Fruit fly (Drosophila melanogaster) whole organism, embryonic: ENCODE results near the gene CG3546.
A peak's percentile ranks its signal among the peaks of the same experiment; 100 is the strongest.

Experiments used
- Abd-B ChIP-seq: fragments of 200-800 bp; sonication (Bioruptor generic); optimal IDR thresholded peaks from 2 replicates; lab custom pipeline; 2018; ENCODE audit warnings: missing biosample characterization, mild to moderate bottlenecking, missing genetic modification characterization, moderate library complexity
- Awh ChIP-seq: fragments of 200-800 bp; sonication (Bioruptor generic); IDR thresholded peaks from 2 replicates; pipeline ENCODE4, ENCODE4 v1.3.6; 2022; ENCODE audit warnings: missing biosample characterization, missing genetic modification characterization
- Bdp1 ChIP-seq: fragments of 200-800 bp; sonication (Bioruptor generic); optimal IDR thresholded peaks from 3 replicates; lab custom pipeline; 2016; ENCODE audit warnings: missing biosample characterization, missing genetic modification characterization
- CG10462 ChIP-seq: fragments of 200-800 bp; sonication (Bioruptor generic); optimal IDR thresholded peaks from 2 replicates; lab custom pipeline; 2016; ENCODE audit warnings: missing biosample characterization, missing genetic modification characterization
- CG12071 ChIP-seq: fragments of 200-800 bp; sonication (Bioruptor generic); optimal IDR thresholded peaks from 3 replicates; lab custom pipeline; 2018; ENCODE audit warnings: missing biosample characterization, mild to moderate bottlenecking, missing genetic modification characterization
- CG12104 ChIP-seq: fragments of 200-800 bp; sonication (Bioruptor generic); optimal IDR thresholded peaks from 3 replicates; lab custom pipeline; 2016; ENCODE audit warnings: missing biosample characterization, missing genetic modification characterization
- CG13287 ChIP-seq: fragments of 200-800 bp; sonication (Bioruptor generic); IDR thresholded peaks from 2 replicates; pipeline ENCODE4 v1.3.6; 2022; ENCODE audit warnings: missing biosample characterization, missing genetic modification characterization; ENCODE audit not compliant: partially characterized antibody
- CG14860 ChIP-seq: fragments of 200-800 bp; sonication (Bioruptor generic); IDR thresholded peaks from 3 replicates; pipeline ENCODE4 v1.3.6; 2022; ENCODE audit warnings: missing biosample characterization, missing genetic modification characterization; ENCODE audit not compliant: partially characterized antibody
- CG14965 ChIP-seq: fragments of 200-800 bp; sonication (Bioruptor generic); optimal IDR thresholded peaks from 2 replicates; lab custom pipeline; 2016; ENCODE audit warnings: missing biosample characterization, missing genetic modification characterization, borderline replicate concordance
- CG15269 ChIP-seq: fragments of 200-800 bp; sonication (Bioruptor generic); optimal IDR thresholded peaks from 2 replicates; lab custom pipeline; 2018; ENCODE audit warnings: missing biosample characterization, mild to moderate bottlenecking, missing genetic modification characterization, moderate library complexity
- CG17186 ChIP-seq: fragments of 200-800 bp; sonication (Bioruptor generic); optimal IDR thresholded peaks from 3 replicates; lab custom pipeline; 2017; ENCODE audit warnings: missing biosample characterization, missing genetic modification reagents, missing genetic modification characterization
- CG17359 ChIP-seq: fragments of 200-800 bp; sonication (Bioruptor generic); optimal IDR thresholded peaks from 3 replicates; lab custom pipeline; 2018; ENCODE audit warnings: missing biosample characterization, mild to moderate bottlenecking, missing genetic modification characterization, moderate library complexity
- CG2116 ChIP-seq: fragments of 200-800 bp; sonication (Bioruptor generic); optimal IDR thresholded peaks from 3 replicates; lab custom pipeline; 2018; ENCODE audit warnings: missing biosample characterization, mild to moderate bottlenecking, missing genetic modification characterization
- CG3407 ChIP-seq: fragments of 200-800 bp; sonication (Bioruptor generic); optimal IDR thresholded peaks from 2 replicates; lab custom pipeline; 2018; ENCODE audit warnings: missing biosample characterization, mild to moderate bottlenecking, missing genetic modification characterization
- CG3838 ChIP-seq: fragments of 200-800 bp; sonication (Bioruptor generic); optimal IDR thresholded peaks from 3 replicates; lab custom pipeline; 2016; ENCODE audit warnings: missing biosample characterization, missing genetic modification characterization
- CG4282 ChIP-seq: fragments of 200-800 bp; sonication (Bioruptor generic); optimal IDR thresholded peaks from 2 replicates; lab custom pipeline; 2016; ENCODE audit warnings: missing biosample characterization, missing genetic modification characterization
- CG5953 ChIP-seq: fragments of 200-800 bp; sonication (Bioruptor generic); IDR thresholded peaks from 2 replicates; pipeline ENCODE4 v1.3.6; 2022; ENCODE audit warnings: missing biosample characterization, missing genetic modification characterization
- CG6254 ChIP-seq: fragments of 200-800 bp; sonication (Bioruptor generic); optimal IDR thresholded peaks from 3 replicates; lab custom pipeline; 2017; ENCODE audit warnings: mild to moderate bottlenecking, missing biosample characterization, missing genetic modification reagents, missing genetic modification characterization
- CG9727 ChIP-seq: fragments of 200-800 bp; sonication (Bioruptor generic); optimal IDR thresholded peaks from 3 replicates; lab custom pipeline; 2017; ENCODE audit warnings: missing biosample characterization, mild to moderate bottlenecking, missing genetic modification characterization
- CG9817 ChIP-seq: fragments of 200-800 bp; sonication (Bioruptor generic); optimal IDR thresholded peaks from 2 replicates; lab custom pipeline; 2018; ENCODE audit warnings: missing biosample characterization, mild to moderate bottlenecking, missing genetic modification characterization, moderate library complexity
- CrebB ChIP-seq: fragments of 200-800 bp; sonication (Bioruptor generic); optimal IDR thresholded peaks from 3 replicates; lab custom pipeline; 2018; ENCODE audit warnings: missing biosample characterization, mild to moderate bottlenecking, missing genetic modification characterization
- Dll ChIP-seq: fragments of 200-800 bp; sonication (Bioruptor generic); IDR thresholded peaks from 4 replicates; pipeline ENCODE4 v1.3.6; 2022; ENCODE audit warnings: missing biosample characterization, missing genetic modification characterization; ENCODE audit not compliant: partially characterized antibody
- Ets97D ChIP-seq: fragments of 200-800 bp; sonication (Bioruptor generic); optimal IDR thresholded peaks from 3 replicates; lab custom pipeline; 2016; ENCODE audit warnings: missing biosample characterization, missing genetic modification characterization
- Hr3 ChIP-seq: fragments of 200-800 bp; sonication (Bioruptor generic); optimal IDR thresholded peaks from 3 replicates; lab custom pipeline; 2016; ENCODE audit warnings: missing biosample characterization, missing genetic modification characterization
- MESR4 ChIP-seq: fragments of 200-800 bp; sonication (Bioruptor generic); optimal IDR thresholded peaks from 2 replicates; lab custom pipeline; 2018; ENCODE audit warnings: missing biosample characterization, mild to moderate bottlenecking, missing genetic modification characterization, moderate library complexity
- Mes4 ChIP-seq: fragments of 200-800 bp; sonication (Bioruptor generic); optimal IDR thresholded peaks from 2 replicates; lab custom pipeline; 2016; ENCODE audit warnings: missing biosample characterization, missing genetic modification characterization
- Myb ChIP-seq: fragments of 200-800 bp; sonication (Bioruptor generic); optimal IDR thresholded peaks from 2 replicates; lab custom pipeline; 2016; ENCODE audit warnings: missing biosample characterization, missing genetic modification characterization
- Nf-YA ChIP-seq: fragments of 200-800 bp; sonication (Bioruptor generic); IDR thresholded peaks from 2 replicates; pipeline ENCODE4 v1.3.6; 2022; ENCODE audit warnings: missing biosample characterization, missing genetic modification characterization
- Pdp1 ChIP-seq, 2 experiments: fragments of 200-800 bp; sonication (Bioruptor generic); optimal IDR thresholded peaks; 3 replicates each; lab custom pipeline; 2016; ENCODE audit warnings: missing biosample characterization in 2 of 2, missing genetic modification characterization in 2 of 2, mild to moderate bottlenecking in 1 of 2, moderate library complexity in 1 of 2
- Ptx1 ChIP-seq: fragments of 200-800 bp; sonication (Bioruptor generic); IDR thresholded peaks from 2 replicates; pipeline ENCODE4 v1.3.6; 2022; ENCODE audit warnings: missing biosample characterization, missing genetic modification characterization
- Scr ChIP-seq: fragments of 200-800 bp; sonication (Bioruptor generic); IDR thresholded peaks from 2 replicates; pipeline ENCODE4 v1.3.6; 2022; ENCODE audit warnings: missing biosample characterization, missing genetic modification characterization; ENCODE audit not compliant: partially characterized antibody
- Side ChIP-seq: fragments of 200-800 bp; sonication (Bioruptor generic); optimal IDR thresholded peaks from 2 replicates; lab custom pipeline; 2016; ENCODE audit warnings: missing biosample characterization, missing genetic modification characterization
- Six4 ChIP-seq: fragments of 200-800 bp; sonication (Bioruptor generic); optimal IDR thresholded peaks from 2 replicates; lab custom pipeline; 2016; ENCODE audit warnings: missing biosample characterization, missing genetic modification characterization
- Sry-δ ChIP-seq: fragments of 200-800 bp; sonication (Bioruptor generic); optimal IDR thresholded peaks from 2 replicates; lab custom pipeline; 2016; ENCODE audit warnings: missing biosample characterization, missing genetic modification characterization
- ase ChIP-seq: fragments of 200-800 bp; sonication (Bioruptor generic); IDR thresholded peaks from 3 replicates; pipeline ENCODE4 v1.3.6; 2022; ENCODE audit warnings: missing biosample characterization, missing genetic modification characterization
- cad ChIP-seq: fragments of >200 bp; optimal IDR thresholded peaks from 2 replicates; lab custom pipeline; 2017; ENCODE audit warnings: missing biosample characterization, missing genetic modification characterization
- chm ChIP-seq: fragments of 200-800 bp; sonication (Bioruptor generic); IDR thresholded peaks from 2 replicates; pipeline ENCODE4 v1.3.6; 2022; ENCODE audit warnings: missing biosample characterization, missing genetic modification characterization
- corto ChIP-seq: fragments of 200-800 bp; sonication (Bioruptor generic); optimal IDR thresholded peaks from 2 replicates; lab custom pipeline; 2016; ENCODE audit warnings: missing biosample characterization, mild to moderate bottlenecking, missing genetic modification characterization, moderate library complexity
- crol ChIP-seq: fragments of 200-800 bp; sonication (Bioruptor generic); IDR thresholded peaks from 2 replicates; pipeline ENCODE4 v1.3.6; 2022; ENCODE audit warnings: missing biosample characterization, missing genetic modification characterization
- dmrt99B ChIP-seq: fragments of 200-800 bp; sonication (Bioruptor generic); optimal IDR thresholded peaks from 2 replicates; lab custom pipeline; 2018; ENCODE audit warnings: missing biosample characterization, mild to moderate bottlenecking, missing genetic modification characterization, moderate library complexity
- fd96Cb ChIP-seq: fragments of 200-800 bp; sonication (Bioruptor generic); optimal IDR thresholded peaks from 2 replicates; lab custom pipeline; 2018; ENCODE audit warnings: missing biosample characterization, mild to moderate bottlenecking, missing genetic modification characterization, moderate library complexity
- fru ChIP-seq: fragments of >200 bp; optimal IDR thresholded peaks from 2 replicates; lab custom pipeline; 2017
- gsb ChIP-seq: fragments of 200-800 bp; sonication (Bioruptor generic); IDR thresholded peaks from 2 replicates; pipeline ENCODE4 v1.3.6; 2022; ENCODE audit warnings: missing biosample characterization, missing genetic modification characterization
- gt ChIP-seq: fragments of 200-800 bp; sonication (Bioruptor generic); IDR thresholded peaks from 2 replicates; pipeline ENCODE4 v1.3.6; 2022; ENCODE audit warnings: missing biosample characterization, missing genetic modification characterization
- ind ChIP-seq: fragments of 200-800 bp; sonication (Bioruptor generic); optimal IDR thresholded peaks from 3 replicates; lab custom pipeline; 2016; ENCODE audit warnings: missing biosample characterization, missing genetic modification characterization
- pho ChIP-seq: fragments of 200-800 bp; sonication (Bioruptor generic); optimal IDR thresholded peaks from 2 replicates; lab custom pipeline; 2016; ENCODE audit warnings: missing biosample characterization, missing genetic modification characterization
- pzg ChIP-seq: fragments of 200-800 bp; sonication (Bioruptor generic); optimal IDR thresholded peaks from 3 replicates; lab custom pipeline; 2018; ENCODE audit warnings: missing biosample characterization, mild to moderate bottlenecking, missing genetic modification characterization, moderate library complexity
- sens ChIP-seq: fragments of 200-800 bp; sonication (Bioruptor generic); peaks from one replicate; lab custom pipeline; 2016; ENCODE audit warnings: missing biosample characterization, missing genetic modification characterization
- usp ChIP-seq: fragments of >200 bp; optimal IDR thresholded peaks from 2 replicates; lab custom pipeline; 2017; ENCODE audit warnings: missing biosample characterization, missing genetic modification characterization
- wek ChIP-seq: fragments of 200-800 bp; sonication (Bioruptor generic); optimal IDR thresholded peaks from 3 replicates; lab custom pipeline; 2018; ENCODE audit warnings: missing biosample characterization, mild to moderate bottlenecking, missing genetic modification characterization, moderate library complexity
- yki ChIP-seq: fragments of >200 bp; optimal IDR thresholded peaks from 3 replicates; lab custom pipeline; 2018
- zfh2 ChIP-seq: fragments of 200-800 bp; sonication (Bioruptor generic); optimal IDR thresholded peaks from 2 replicates; lab custom pipeline; 2016; ENCODE audit warnings: missing biosample characterization, missing genetic modification characterization

CG3546 gene

DNA sequence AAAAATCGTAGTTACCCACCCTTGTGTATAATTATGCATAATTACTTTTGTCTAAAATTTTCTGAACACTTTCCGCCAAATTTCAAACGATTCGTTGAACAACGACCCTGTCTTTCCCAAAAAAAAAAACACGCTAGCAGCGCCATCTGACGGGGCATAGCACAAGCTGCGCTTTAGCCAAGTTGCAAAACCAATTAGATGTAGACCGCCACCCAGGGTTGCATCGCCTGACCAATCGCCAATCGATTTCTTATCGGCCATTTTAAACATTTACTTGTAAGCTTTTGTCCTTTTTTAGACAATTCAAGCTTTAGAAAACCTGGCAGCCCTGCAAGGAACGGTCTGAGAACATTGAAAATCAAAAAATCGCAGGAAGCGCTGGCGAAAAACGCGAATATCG lies 28.0 kb upstream of the CG3546 start, which contains the start of gene CG3556 (continued):
- TF ChIP-seq CG14965 (GFP tag; lab: Kevin White, UChicago) (peak; percentile 99), MESR4 (GFP tag; lab: Kevin White, UChicago) (no peak), Bdp1 (GFP tag; lab: Kevin White, UChicago) (peak; percentile 14), CG9727 (peak; percentile 48), corto (GFP tag; lab: Kevin White, UChicago) (no peak), CG5953 (GFP tag; lab: Robert Waterston, UW) (0 out of 2 replicates have a peak, but pooled peaks have one; percentile 33), sens (peak; percentile 26), CG13287 (GFP tag; lab: Robert Waterston, UW) (peak; percentile 78), CG10462 (GFP tag; lab: Kevin White, UChicago) (no peak), ase (peak; percentile 59; the same call in 2 of the 3 replicates), cad (GFP tag; lab: Kevin White, UChicago) (no peak), Side (GFP tag; lab: Kevin White, UChicago) (peak; percentile 50), Mes4 (GFP tag; lab: Kevin White, UChicago) (peak; percentile 40), CG12104 (GFP tag; lab: Kevin White, UChicago) (no peak), gsb (GFP tag; lab: Robert Waterston, UW) (no peak), fd96Cb (tag; lab: Kevin White, UChicago) (no peak), CrebB (tag; lab: Kevin White, UChicago) (no peak), usp (GFP tag; lab: Kevin White, UChicago) (no peak), Myb (GFP tag; lab: Kevin White, UChicago) (peak; percentile 77), CG17186 (GFP tag; lab: Kevin White, UChicago) (peak; percentile 19), CG15269 (tag; lab: Kevin White, UChicago) (no peak), Abd-B (GFP tag; lab: Kevin White, UChicago) (no peak), CG3838 (GFP tag; lab: Kevin White, UChicago) (no peak), crol (GFP tag; lab: Robert Waterston, UW) (no peak), fru (lab: Kevin White, UChicago) (no peak), Ets97D (GFP tag; lab: Kevin White, UChicago) (peak; percentile 88), CG3407 (GFP tag; lab: Kevin White, UChicago) (peak; percentile 34), CG4282 (peak; percentile 40), pho (GFP tag; lab: Kevin White, UChicago) (peak; percentile 46), CG17359 (peak; percentile 32), Nf-YA (no peak), dmrt99B (no peak), CG12071 (GFP tag; lab: Kevin White, UChicago) (no peak), Ptx1 (GFP tag; lab: Robert Waterston, UW) (peak; percentile 57), gt (GFP tag; lab: Robert Waterston, UW) (no peak)

DNA sequence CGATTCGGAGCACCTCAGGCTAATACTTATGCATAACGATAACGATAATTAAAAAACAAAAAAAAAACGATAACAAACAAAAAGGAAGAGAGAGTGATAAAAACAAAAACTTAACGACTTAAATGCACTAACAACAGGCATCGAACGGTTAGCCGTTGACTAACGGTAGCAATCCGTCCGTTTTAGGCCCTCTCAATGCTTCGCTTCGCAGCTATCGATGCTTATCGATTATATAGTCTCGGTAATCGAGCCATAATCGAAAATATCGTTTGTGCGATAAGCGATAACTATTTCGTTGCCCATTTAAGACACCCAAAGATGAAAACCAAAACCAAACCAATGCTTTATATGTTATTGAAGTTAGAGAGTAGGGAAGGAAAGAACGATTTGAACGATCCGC lies 23.9 kb upstream of the CG3546 start:
- TF ChIP-seq CG2116 (GFP tag; lab: Kevin White, UChicago) (no peak), wek (no peak), CG12071 (GFP tag; lab: Kevin White, UChicago) (no peak), Awh (GFP tag; lab: Robert Waterston, UW) (no peak), pzg (GFP tag; lab: Kevin White, UChicago) (no peak), ind (GFP tag; lab: Kevin White, UChicago) (no peak), zfh2 (GFP tag; lab: Kevin White, UChicago) (no peak), Sry-δ (GFP tag; lab: Kevin White, UChicago) (peak; percentile 20), CG14860 (GFP tag; lab: Robert Waterston, UW) (peak; percentile 70), Pdp1 (GFP tag; optimal IDR thresholded peaks at IDR 0.05; lab: Kevin White, UChicago) (no peak), CG9817 (tag; lab: Kevin White, UChicago) (no peak), yki (lab: Kevin White, UChicago) (no peak), Dll (GFP tag; lab: Robert Waterston, UW) (peak; percentile 70; the same call in 3 of the 4 replicates), Hr3 (GFP tag; lab: Kevin White, UChicago) (no peak), Six4 (GFP tag; lab: Kevin White, UChicago) (no peak), chm (no peak), pho (GFP tag; lab: Kevin White, UChicago) (no peak), Scr (peak; percentile 65), CG6254 (GFP tag; lab: Kevin White, UChicago) (no peak)
